Worm (Caenorhabditis elegans) whole organism, late embryonic: ENCODE measurements around the gene ttr-49.

Experiments
- C08G9.2 ChIP-seq: sonication (generic microtip); optimal IDR thresholded peaks from 2 replicates; lab custom pipeline; 2016; ENCODE audit warnings: mild to moderate bottlenecking, missing genetic modification characterization, moderate library complexity, missing compliant biosample characterization
- C38D4.7 ChIP-seq: fragments of 200-800 bp; sonication (Bioruptor generic); optimal IDR thresholded peaks from 2 replicates; lab custom pipeline; 2018; ENCODE audit warnings: mild to moderate bottlenecking, missing genetic modification characterization, moderate library complexity, missing compliant biosample characterization
- K02D7.2 ChIP-seq: sonication (generic microtip); optimal IDR thresholded peaks from 2 replicates; lab custom pipeline; 2017; ENCODE audit warnings: mild to moderate bottlenecking, missing genetic modification characterization, missing compliant biosample characterization
- Y22D7AL.16 ChIP-seq: sonication (generic microtip); optimal IDR thresholded peaks from 2 replicates; lab custom pipeline; 2016; ENCODE audit warnings: missing genetic modification characterization, missing compliant biosample characterization
- ahr-1 ChIP-seq: sonication (generic microtip); optimal IDR thresholded peaks from 2 replicates; lab custom pipeline; 2016; ENCODE audit warnings: missing genetic modification characterization, missing compliant biosample characterization
- ceh-18 ChIP-seq: sonication (generic microtip); optimal IDR thresholded peaks from 2 replicates; lab custom pipeline; 2016; ENCODE audit warnings: missing genetic modification characterization, missing compliant biosample characterization
- ceh-19 ChIP-seq: fragments of 200-800 bp; sonication (Bioruptor generic); optimal IDR thresholded peaks from 2 replicates; lab custom pipeline; 2018; ENCODE audit warnings: mild to moderate bottlenecking, missing genetic modification characterization, missing compliant biosample characterization
- ceh-22 ChIP-seq: sonication (generic microtip); optimal IDR thresholded peaks from 2 replicates; lab custom pipeline; 2017; ENCODE audit warnings: missing biosample characterization, missing genetic modification characterization
- ceh-45 ChIP-seq: fragments of 200-800 bp; sonication (Bioruptor generic); IDR thresholded peaks from 2 replicates; pipeline ENCODE4 v1.3.6; 2022; ENCODE audit warnings: missing genetic modification reagents, missing genetic modification characterization, missing compliant biosample characterization
- ceh-48 ChIP-seq: sonication (generic microtip); optimal IDR thresholded peaks from 2 replicates; lab custom pipeline; 2016; ENCODE audit warnings: missing genetic modification characterization, inconsistent platforms, missing compliant biosample characterization
- ceh-6 ChIP-seq: fragments of 200-800 bp; sonication (Bioruptor generic); optimal IDR thresholded peaks from 2 replicates; lab custom pipeline; 2018; ENCODE audit warnings: mild to moderate bottlenecking, missing genetic modification characterization, missing compliant biosample characterization
- ceh-9 ChIP-seq: sonication (generic microtip); optimal IDR thresholded peaks from 2 replicates; lab custom pipeline; 2016; ENCODE audit warnings: mild to moderate bottlenecking, missing genetic modification characterization, inconsistent platforms, missing compliant biosample characterization
- che-1 ChIP-seq: sonication (generic microtip); optimal IDR thresholded peaks from 2 replicates; lab custom pipeline; 2016; ENCODE audit warnings: mild to moderate bottlenecking, missing genetic modification characterization, missing compliant biosample characterization
- dmd-4 ChIP-seq: sonication (generic microtip); optimal IDR thresholded peaks from 2 replicates; lab custom pipeline; 2016; ENCODE audit warnings: borderline replicate concordance, missing genetic modification characterization, missing compliant biosample characterization
- dve-1 ChIP-seq: sonication (generic microtip); optimal IDR thresholded peaks from 2 replicates; lab custom pipeline; 2017; ENCODE audit warnings: antibody characterized with exemption, mild to moderate bottlenecking, missing genetic modification characterization, missing compliant biosample characterization
- ets-4 ChIP-seq: sonication (generic microtip); optimal IDR thresholded peaks from 2 replicates; lab custom pipeline; 2016; ENCODE audit warnings: missing genetic modification characterization, missing compliant biosample characterization
- eyg-1 ChIP-seq: sonication (generic microtip); optimal IDR thresholded peaks from 2 replicates; lab custom pipeline; 2016; ENCODE audit warnings: missing genotype, missing genetic modification characterization, missing compliant biosample characterization
- fkh-10 ChIP-seq: fragments of 150-350 bp; optimal IDR thresholded peaks from 2 replicates; lab custom pipeline; 2014; ENCODE audit warnings: missing biosample characterization, missing genetic modification reagents, missing genetic modification characterization
- fkh-6 ChIP-seq: sonication (generic microtip); optimal IDR thresholded peaks from 2 replicates; lab custom pipeline; 2016; ENCODE audit warnings: missing genetic modification characterization, missing compliant biosample characterization
- hlh-13 ChIP-seq: fragments of 200-800 bp; sonication (Bioruptor generic); optimal IDR thresholded peaks from 2 replicates; lab custom pipeline; 2018; ENCODE audit warnings: mild to moderate bottlenecking, missing genetic modification characterization, missing compliant biosample characterization
- hlh-15 ChIP-seq: sonication (generic microtip); optimal IDR thresholded peaks from 2 replicates; lab custom pipeline; 2016; ENCODE audit warnings: missing genetic modification characterization, missing compliant biosample characterization
- hlh-30 ChIP-seq: sonication (generic microtip); optimal IDR thresholded peaks from 2 replicates; lab custom pipeline; 2017; ENCODE audit warnings: antibody characterized with exemption, missing genetic modification characterization, missing compliant biosample characterization; ENCODE audit not compliant: insufficient read depth
- hlh-8 ChIP-seq: sonication (generic microtip); optimal IDR thresholded peaks from 2 replicates; lab custom pipeline; 2016; ENCODE audit warnings: missing genotype, missing genetic modification characterization, missing compliant biosample characterization
- lin-11 ChIP-seq: fragments of 200-800 bp; sonication (Bioruptor generic); optimal IDR thresholded peaks from 2 replicates; lab custom pipeline; 2018; ENCODE audit warnings: mild to moderate bottlenecking, missing genetic modification characterization, missing compliant biosample characterization
- nfya-1 ChIP-seq: sonication (generic microtip); optimal IDR thresholded peaks from 2 replicates; lab custom pipeline; 2017; ENCODE audit warnings: missing genetic modification characterization, mild to moderate bottlenecking, missing compliant biosample characterization, antibody characterized with exemption, moderate library complexity
- npax-4 ChIP-seq: sonication (generic microtip); optimal IDR thresholded peaks from 2 replicates; lab custom pipeline; 2016; ENCODE audit warnings: missing genetic modification characterization, missing compliant biosample characterization
- pag-3 ChIP-seq: sonication (generic microtip); optimal IDR thresholded peaks from 2 replicates; lab custom pipeline; 2016; ENCODE audit warnings: missing compliant biosample characterization, missing genetic modification characterization, borderline replicate concordance
- pat-9 ChIP-seq: fragments of 200-800 bp; sonication (Bioruptor generic); optimal IDR thresholded peaks from 2 replicates; lab custom pipeline; 2018; ENCODE audit warnings: mild to moderate bottlenecking, missing genetic modification characterization, moderate library complexity, missing compliant biosample characterization
- pax-1 ChIP-seq: fragments of 150-350 bp; optimal IDR thresholded peaks from 2 replicates; lab custom pipeline; 2014; ENCODE audit warnings: missing biosample characterization, missing genetic modification characterization
- pha-2 ChIP-seq: sonication (generic microtip); optimal IDR thresholded peaks from 2 replicates; lab custom pipeline; 2017; ENCODE audit warnings: mild to moderate bottlenecking, missing genetic modification characterization, missing compliant biosample characterization
- pha-4 ChIP-seq: fragments of 150-350 bp; optimal IDR thresholded peaks from 2 replicates; lab custom pipeline; 2018; ENCODE audit warnings: missing biosample characterization, missing genetic modification reagents, missing genetic modification characterization
- sox-2 ChIP-seq: fragments of 200-800 bp; sonication (Bioruptor generic); IDR thresholded peaks from 2 replicates; pipeline ENCODE4 v1.3.6; 2022; ENCODE audit warnings: missing genetic modification reagents, missing genetic modification characterization, missing compliant biosample characterization
- sox-4 ChIP-seq: sonication (generic microtip); optimal IDR thresholded peaks from 2 replicates; lab custom pipeline; 2017; ENCODE audit warnings: mild to moderate bottlenecking, missing genetic modification characterization, inconsistent platforms, missing compliant biosample characterization
- tbx-7 ChIP-seq: sonication (generic microtip); optimal IDR thresholded peaks from 2 replicates; lab custom pipeline; 2016; ENCODE audit warnings: missing genotype, missing genetic modification characterization, missing compliant biosample characterization
- ttx-3 ChIP-seq: sonication (generic microtip); optimal IDR thresholded peaks from 2 replicates; lab custom pipeline; 2016; ENCODE audit warnings: missing genetic modification reagents, missing genetic modification characterization, missing compliant biosample characterization
- unc-3 ChIP-seq, 2 experiments: fragments of 200-800 bp in 1 of 2; sonication (Bioruptor generic) in 1 of 2; sonication (generic microtip) in 1 of 2; conservative IDR thresholded peaks in 1 of 2; optimal IDR thresholded peaks in 1 of 2; 2 replicates each; pipeline versions ENCODE4 v1.3.6 to Lab custom; 2016 to 2022; ENCODE audit warnings: missing compliant biosample characterization in 2 of 2, missing genetic modification characterization in 2 of 2, missing genetic modification reagents in 1 of 2
- unc-42 ChIP-seq: sonication (generic microtip); optimal IDR thresholded peaks from 2 replicates; lab custom pipeline; 2016; ENCODE audit warnings: missing genotype, missing genetic modification characterization, missing compliant biosample characterization
- unc-55 ChIP-seq: sonication (generic microtip); optimal IDR thresholded peaks from 2 replicates; lab custom pipeline; 2017; ENCODE audit warnings: missing biosample characterization, missing genetic modification reagents, missing genetic modification characterization

ttr-49 gene

DNA sequence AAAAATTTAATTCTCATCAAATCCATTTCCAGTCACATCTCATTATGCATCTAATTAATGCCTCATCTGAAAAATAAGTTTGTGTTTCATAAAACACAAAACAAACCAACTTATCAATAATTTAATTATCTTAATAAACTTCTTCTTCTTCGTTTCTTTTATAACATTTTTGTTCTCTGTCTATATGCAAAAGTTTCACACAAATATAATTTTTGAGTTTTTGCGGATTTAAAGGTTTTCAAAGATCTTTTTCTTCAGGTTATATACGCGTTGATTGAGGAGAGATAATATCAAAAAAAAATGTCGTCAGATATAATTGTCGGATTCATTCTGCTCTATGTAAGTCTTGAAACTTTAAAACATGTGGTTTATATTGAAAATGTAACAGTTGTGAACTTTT is 6.6 kb downstream of the ttr-49 start, which contains the start of gene srx-47:
srx-47 (plus strand) TSS at position 301 of the 400 bp plus-strand sequence.
- no peak for TF ChIP-seq dve-1 (tag; lab: Kevin White, UChicago)
- TF ChIP-seq pag-3 (tag; lab: Kevin White, UChicago), result no peak
- no peak for TF ChIP-seq ahr-1 (tag; lab: Kevin White, UChicago)
- no peak for TF ChIP-seq C38D4.7 (GFP tag; lab: Kevin White, UChicago)
- TF ChIP-seq ceh-45 (GFP tag; lab: Robert Waterston, UW), result no peak
- no peak for TF ChIP-seq ceh-6 (GFP tag; lab: Kevin White, UChicago)
- TF ChIP-seq lin-11 (tag; lab: Kevin White, UChicago), result no peak
- TF ChIP-seq hlh-8 (tag; lab: Kevin White, UChicago), result no peak
- no peak for TF ChIP-seq pha-2 (tag; lab: Kevin White, UChicago)

ce11 chrV:9346804-9347203 is 9.5 kb downstream of the ttr-49 start, which contains the start of the genes K07B1.7 and try-5:
TSS of gene K07B1.7 (minus strand) at chrV:9346962.
TSS of gene try-5 (plus strand) at chrV:9347044.
- TF ChIP-seq pat-9 (tag; lab: Kevin White, UChicago) (no peak), lin-11 (tag; lab: Kevin White, UChicago) (no peak), unc-3 (GFP tag; conservative IDR thresholded peaks at IDR 0.05; lab: Robert Waterston, UW) (no peak), unc-3 (tag; optimal IDR thresholded peaks at IDR 0.05; lab: Kevin White, UChicago) (no peak), ceh-9 (tag; lab: Kevin White, UChicago) (no peak), ceh-22 (tag; lab: Kevin White, UChicago) (no peak), fkh-10 (GFP tag; lab: Kevin White, UChicago) (no peak), ceh-48 (peak; percentile 77), C08G9.2 (no peak), eyg-1 (tag; lab: Kevin White, UChicago) (no peak), hlh-15 (tag; lab: Kevin White, UChicago) (no peak), unc-55 (GFP tag; lab: Kevin White, UChicago) (no peak), ceh-18 (no peak), C38D4.7 (GFP tag; lab: Kevin White, UChicago) (no peak), che-1 (no peak), tbx-7 (tag; lab: Kevin White, UChicago) (no peak), ceh-19 (GFP tag; lab: Kevin White, UChicago) (no peak), hlh-13 (no peak), pax-1 (tag; lab: Kevin White, UChicago) (peak; percentile 47), ets-4 (no peak), unc-42 (tag; lab: Kevin White, UChicago) (peak; percentile 41), npax-4 (tag; lab: Kevin White, UChicago) (no peak), Y22D7AL.16 (tag; lab: Kevin White, UChicago) (no peak), sox-4 (tag; lab: Kevin White, UChicago) (no peak), nfya-1 (tag; lab: Kevin White, UChicago) (peak; percentile 21), sox-2 (GFP tag; lab: Robert Waterston, UW) (no peak), ttx-3 (no peak), pha-4 (tag; lab: Kevin White, UChicago) (no peak), fkh-6 (no peak), dmd-4 (tag; lab: Kevin White, UChicago) (no peak), hlh-30 (tag; lab: Kevin White, UChicago) (peak; percentile 3), K02D7.2 (tag; lab: Kevin White, UChicago) (no peak)
